Worm (Caenorhabditis elegans): ENCODE results near the gene unc-119.

The unc-119 gene

ce11 chrIII:10895817-10896413, 6.5 kb upstream of the unc-119 start, which contains the start of gene com-1:
Gene com-1, plus strand, starts transcription at chrIII:10896363.
- TF ChIP-seq unc-62 (GFP tag; optimal IDR thresholded peaks at IDR 0.05): no peak

- TF ChIP-seq unc-62 (GFP tag; optimal IDR thresholded peaks at IDR 0.05): no peak
Measured at ce11 chrIII:10903009-10903609, 668 bp downstream of the unc-119 start.

- no peak for TF ChIP-seq unc-62 (GFP tag; optimal IDR thresholded peaks at IDR 0.05)
Measured at ce11 chrIII:10904320-10904961, 2.0 kb downstream of the unc-119 start.

- TF ChIP-seq unc-62 (GFP tag; optimal IDR thresholded peaks at IDR 0.05): no peak
Measured at ce11 chrIII:10905112-10905511, 2.7 kb downstream of the unc-119 start.

ce11 chrIII:10906325-10906724, 3.9 kb downstream of the unc-119 start:
- TF ChIP-seq unc-62 (GFP tag; optimal IDR thresholded peaks at IDR 0.05): no peak

- no peak for TF ChIP-seq unc-62 (GFP tag; optimal IDR thresholded peaks at IDR 0.05)
Measured at ce11 chrIII:10907678-10908217, 5.3 kb downstream of the unc-119 start.

- TF ChIP-seq unc-62 (GFP tag; optimal IDR thresholded peaks at IDR 0.05): no peak
Measured at ce11 chrIII:10908543-10908942, 6.1 kb downstream of the unc-119 start.

ce11 chrIII:10909166-10909565, 6.7 kb downstream of the unc-119 start:
- no peak for TF ChIP-seq unc-62 (GFP tag; optimal IDR thresholded peaks at IDR 0.05)

- TF ChIP-seq unc-62 (GFP tag; optimal IDR thresholded peaks at IDR 0.05): no peak
Measured at ce11 chrIII:10911160-10911559, 8.7 kb downstream of the unc-119 start, which contains the start of gene cut-6. Gene cut-6, plus strand, starts transcription at chrIII:10911460.

- TF ChIP-seq unc-62 (GFP tag; optimal IDR thresholded peaks at IDR 0.05): no peak
Measured at ce11 chrIII:10914971-10915370, 12.5 kb downstream of the unc-119 start.

- TF ChIP-seq unc-62 (GFP tag; optimal IDR thresholded peaks at IDR 0.05): no peak
Measured at ce11 chrIII:10920044-10920443, 17.6 kb downstream of the unc-119 start, which contains the start of gene vab-7. Gene vab-7, plus strand, starts transcription at chrIII:10920344.

- no peak for TF ChIP-seq unc-62 (GFP tag; optimal IDR thresholded peaks at IDR 0.05)
Measured at ce11 chrIII:10921474-10921873, 19.0 kb downstream of the unc-119 start.

ce11 chrIII:10923539-10923938, 21.1 kb downstream of the unc-119 start:
- TF ChIP-seq unc-62 (GFP tag; optimal IDR thresholded peaks at IDR 0.05): no peak

- TF ChIP-seq unc-62 (GFP tag; optimal IDR thresholded peaks at IDR 0.05): no peak
Measured at ce11 chrIII:10930850-10931249, 28.4 kb downstream of the unc-119 start, which contains the start of gene M142.5. Gene M142.5, plus strand, starts transcription at chrIII:10931201.

- no peak for TF ChIP-seq unc-62 (GFP tag; optimal IDR thresholded peaks at IDR 0.05)
Measured at ce11 chrIII:10933331-10933730, 30.9 kb downstream of the unc-119 start, which contains the start of gene M142.8. Gene M142.8, plus strand, starts transcription at chrIII:10933631.

ce11 chrIII:10935944-10936343, 33.5 kb downstream of the unc-119 start, which contains the start of gene rle-1:
Gene rle-1, plus strand, starts transcription at chrIII:10936244.
- TF ChIP-seq unc-62 (GFP tag; optimal IDR thresholded peaks at IDR 0.05): no peak

Data from whole organism, dauer.